Worm (Caenorhabditis elegans) whole organism, L1 larva: Measurements from ENCODE around the gene B0416.4.
A peak's percentile ranks its signal among the peaks of the same experiment; 100 is the strongest.

Experiments used
- C04F5.9 ChIP-seq: sonication (generic microtip); optimal IDR thresholded peaks from 2 replicates; lab custom pipeline; 2016; ENCODE audit warnings: missing genetic modification characterization, missing compliant biosample characterization
- F16B12.6 ChIP-seq: fragments of 150-350 bp; optimal IDR thresholded peaks from 2 replicates; lab custom pipeline; 2014; ENCODE audit warnings: missing biosample characterization, missing genetic modification characterization
- Y116A8C.19 ChIP-seq: sonication (generic microtip); optimal IDR thresholded peaks from 2 replicates; lab custom pipeline; 2016; ENCODE audit warnings: missing compliant biosample characterization, missing genetic modification characterization, borderline replicate concordance
- aha-1 ChIP-seq: fragments of 150-350 bp; optimal IDR thresholded peaks from 2 replicates; lab custom pipeline; 2014; ENCODE audit warnings: missing biosample characterization, missing genetic modification characterization
- alr-1 ChIP-seq: fragments of 200-800 bp; sonication (Bioruptor generic); optimal IDR thresholded peaks from 2 replicates; lab custom pipeline; 2018; ENCODE audit warnings: borderline replicate concordance, mild to moderate bottlenecking, missing genetic modification characterization, missing compliant biosample characterization
- ama-1 ChIP-seq: fragments of 150-350 bp; optimal IDR thresholded peaks from 2 replicates; lab custom pipeline; 2014
- blmp-1 ChIP-seq: fragments of 150-350 bp; optimal IDR thresholded peaks from 2 replicates; lab custom pipeline; 2014; ENCODE audit warnings: missing biosample characterization, missing genetic modification characterization
- ceh-63 ChIP-seq: fragments of 200-800 bp; sonication (Bioruptor generic); optimal IDR thresholded peaks from 2 replicates; lab custom pipeline; 2018; ENCODE audit warnings: mild to moderate bottlenecking, missing genetic modification characterization, missing compliant biosample characterization
- ceh-8 ChIP-seq: fragments of 200-800 bp; sonication (Bioruptor generic); optimal IDR thresholded peaks from 2 replicates; lab custom pipeline; 2018; ENCODE audit warnings: mild to moderate bottlenecking, missing genetic modification characterization, moderate library complexity, missing compliant biosample characterization
- ceh-82 ChIP-seq, 3 experiments: fragments of 150-350 bp in 1 of 3; sonication (generic microtip) in 2 of 3; optimal IDR thresholded peaks; 2 replicates each; lab custom pipeline; 2014 to 2017; ENCODE audit warnings: missing biosample characterization in 3 of 3, missing genetic modification characterization in 3 of 3
- dpl-1 ChIP-seq, 3 experiments: fragments of 150-350 bp in 2 of 3; sonication (generic microtip) in 1 of 3; optimal IDR thresholded peaks; 2 replicates each; lab custom pipeline; 2014 to 2017; ENCODE audit warnings: missing biosample characterization in 3 of 3, missing genetic modification characterization in 3 of 3, missing genetic modification reagents in 3 of 3
- efl-1 ChIP-seq, 4 experiments: fragments of 150-350 bp; optimal IDR thresholded peaks in 3 of 4; peaks in 1 of 4; 1 replicate in 1 of 4; 2 replicates in 3 of 4; lab custom pipeline; 2014; ENCODE audit warnings: missing biosample characterization in 2 of 4, missing genetic modification characterization in 2 of 4, missing genetic modification reagents in 2 of 4
- efl-3 ChIP-seq: fragments of 200-800 bp; sonication (Bioruptor generic); optimal IDR thresholded peaks from 2 replicates; lab custom pipeline; 2018; ENCODE audit warnings: mild to moderate bottlenecking, missing genetic modification characterization, missing compliant biosample characterization
- egl-27 ChIP-seq, 2 experiments: fragments of 150-350 bp in 1 of 2; sonication (generic microtip); optimal IDR thresholded peaks; 3 replicates each; lab custom pipeline; 2017 to 2018; ENCODE audit warnings: missing biosample characterization in 2 of 2, missing genetic modification characterization in 2 of 2, missing genetic modification reagents in 2 of 2
- elt-2 ChIP-seq: sonication (generic microtip); optimal IDR thresholded peaks from 2 replicates; lab custom pipeline; 2016; ENCODE audit warnings: missing genetic modification characterization, mild to moderate bottlenecking, inconsistent platforms, missing compliant biosample characterization, missing genetic modification reagents
- elt-3 ChIP-seq, 6 experiments: fragments of 150-350 bp in 1 of 6; sonication (generic microtip); optimal IDR thresholded peaks; 2 replicates each; lab custom pipeline; 2017 to 2018; ENCODE audit warnings: missing biosample characterization in 6 of 6, missing genetic modification characterization in 6 of 6, inconsistent platforms in 1 of 6
- ets-5 ChIP-seq: fragments of 200-800 bp; sonication (Bioruptor generic); IDR thresholded peaks from 2 replicates; pipeline ENCODE4 v1.3.6; 2022; ENCODE audit warnings: missing genetic modification characterization, missing compliant biosample characterization
- fos-1 ChIP-seq: fragments of 150-350 bp; optimal IDR thresholded peaks from 2 replicates; lab custom pipeline; 2014; ENCODE audit warnings: missing biosample characterization, missing genetic modification characterization
- hlh-17 ChIP-seq: fragments of 200-800 bp; sonication (Bioruptor generic); optimal IDR thresholded peaks from 2 replicates; lab custom pipeline; 2018; ENCODE audit warnings: missing genetic modification characterization, mild to moderate bottlenecking, missing compliant biosample characterization, moderate library complexity, borderline replicate concordance
- hlh-4 ChIP-seq: sonication (generic microtip); optimal IDR thresholded peaks from 2 replicates; lab custom pipeline; 2016; ENCODE audit warnings: mild to moderate bottlenecking, missing genetic modification characterization, missing compliant biosample characterization
- irx-1 ChIP-seq: sonication (generic microtip); optimal IDR thresholded peaks from 2 replicates; lab custom pipeline; 2016; ENCODE audit warnings: missing genetic modification characterization, missing compliant biosample characterization
- jun-1 ChIP-seq: fragments of 150-350 bp; optimal IDR thresholded peaks from 2 replicates; lab custom pipeline; 2014; ENCODE audit warnings: missing biosample characterization, missing genetic modification reagents, missing genetic modification characterization
- lin-13 ChIP-seq: fragments of 150-350 bp; optimal IDR thresholded peaks from 2 replicates; lab custom pipeline; 2014; ENCODE audit warnings: missing biosample characterization, missing genetic modification reagents, missing genetic modification characterization
- lin-14 ChIP-seq: fragments of 200-800 bp; sonication (Bioruptor generic); optimal IDR thresholded peaks from 2 replicates; lab custom pipeline; 2018; ENCODE audit warnings: mild to moderate bottlenecking, missing genetic modification characterization, moderate library complexity, missing compliant biosample characterization
- lin-35 ChIP-seq, 2 experiments: fragments of 150-350 bp; optimal IDR thresholded peaks; 2 replicates each; lab custom pipeline; 2014; ENCODE audit warnings: missing biosample characterization in 2 of 2, missing genetic modification characterization in 2 of 2, missing genetic modification reagents in 2 of 2
- lsy-2 ChIP-seq, 2 experiments: fragments of 150-350 bp; optimal IDR thresholded peaks; 2 replicates each; lab custom pipeline; 2014; ENCODE audit warnings: missing biosample characterization in 2 of 2, missing genetic modification characterization in 2 of 2
- mab-9 ChIP-seq: fragments of 200-800 bp; sonication (Bioruptor generic); IDR thresholded peaks from 2 replicates; pipeline ENCODE4 v1.3.6; 2022; ENCODE audit warnings: missing genetic modification reagents, missing genetic modification characterization, missing compliant biosample characterization
- mef-2 ChIP-seq: fragments of 150-350 bp; optimal IDR thresholded peaks from 2 replicates; lab custom pipeline; 2014; ENCODE audit warnings: missing biosample characterization, missing genetic modification characterization
- mep-1 ChIP-seq: fragments of 150-350 bp; optimal IDR thresholded peaks from 2 replicates; lab custom pipeline; 2014; ENCODE audit warnings: missing biosample characterization, missing genetic modification characterization
- nhr-11 ChIP-seq: fragments of 150-350 bp; optimal IDR thresholded peaks from 2 replicates; lab custom pipeline; 2014; ENCODE audit warnings: missing biosample characterization, missing genetic modification characterization
- nhr-19 ChIP-seq: fragments of 200-800 bp; sonication (Bioruptor generic); conservative IDR thresholded peaks from 2 replicates; pipeline ENCODE4 v1.3.6; 2022; ENCODE audit warnings: missing genetic modification characterization, missing compliant biosample characterization
- nhr-20 ChIP-seq: sonication (generic microtip); optimal IDR thresholded peaks from 2 replicates; lab custom pipeline; 2016; ENCODE audit warnings: mild to moderate bottlenecking, missing genetic modification characterization, missing compliant biosample characterization
- nhr-237 ChIP-seq: fragments of 150-350 bp; optimal IDR thresholded peaks from 2 replicates; lab custom pipeline; 2014; ENCODE audit warnings: missing biosample characterization, missing genetic modification characterization
- nhr-47 ChIP-seq: sonication (generic microtip); optimal IDR thresholded peaks from 2 replicates; lab custom pipeline; 2016; ENCODE audit warnings: mild to moderate bottlenecking, missing genetic modification characterization, moderate library complexity, missing compliant biosample characterization
- nhr-76 ChIP-seq: sonication (generic microtip); optimal IDR thresholded peaks from 2 replicates; lab custom pipeline; 2017; ENCODE audit warnings: missing biosample characterization, missing genetic modification characterization
- nhr-90 ChIP-seq: sonication (generic microtip); optimal IDR thresholded peaks from 2 replicates; lab custom pipeline; 2016; ENCODE audit warnings: mild to moderate bottlenecking, missing genetic modification characterization, missing compliant biosample characterization; ENCODE audit not compliant: poor library complexity
- rnt-1 ChIP-seq: sonication (generic microtip); optimal IDR thresholded peaks from 2 replicates; lab custom pipeline; 2016; ENCODE audit warnings: mild to moderate bottlenecking, missing genetic modification characterization, moderate library complexity, missing compliant biosample characterization
- snpc-4 ChIP-seq: fragments of 150-350 bp; optimal IDR thresholded peaks from 2 replicates; lab custom pipeline; 2014; ENCODE audit warnings: missing biosample characterization, missing genetic modification characterization
- tbx-2 ChIP-seq: sonication (generic microtip); optimal IDR thresholded peaks from 2 replicates; lab custom pipeline; 2016; ENCODE audit warnings: missing genetic modification characterization, missing compliant biosample characterization
- tlp-1 ChIP-seq: fragments of 150-350 bp; optimal IDR thresholded peaks from 2 replicates; lab custom pipeline; 2014; ENCODE audit warnings: missing biosample characterization, missing genetic modification characterization
- unc-130 ChIP-seq: fragments of 150-350 bp; optimal IDR thresholded peaks from 2 replicates; lab custom pipeline; 2017; ENCODE audit warnings: missing biosample characterization, missing genetic modification characterization, inconsistent platforms
- unc-30 ChIP-seq: sonication (generic microtip); optimal IDR thresholded peaks from 2 replicates; lab custom pipeline; 2017; ENCODE audit warnings: missing biosample characterization, missing genetic modification characterization
- unc-62 ChIP-seq: fragments of 150-350 bp; optimal IDR thresholded peaks from 2 replicates; lab custom pipeline; 2014; ENCODE audit warnings: missing biosample characterization, missing genetic modification reagents, missing genetic modification characterization
- unc-86 ChIP-seq: sonication (generic microtip); optimal IDR thresholded peaks from 2 replicates; lab custom pipeline; 2016; ENCODE audit warnings: missing genetic modification characterization, missing compliant biosample characterization
- unc-98 ChIP-seq: fragments of 200-800 bp; sonication (Bioruptor generic); IDR thresholded peaks from 2 replicates; pipeline ENCODE4 v1.3.6; 2022; ENCODE audit warnings: missing genetic modification characterization, missing compliant biosample characterization
- vab-15 ChIP-seq: sonication (generic microtip); optimal IDR thresholded peaks from 2 replicates; lab custom pipeline; 2017; ENCODE audit warnings: missing genotype, mild to moderate bottlenecking, missing genetic modification characterization, missing compliant biosample characterization
- xbp-1 ChIP-seq: sonication (generic microtip); optimal IDR thresholded peaks from 2 replicates; lab custom pipeline; 2016; ENCODE audit warnings: missing genetic modification characterization, missing compliant biosample characterization
- ztf-4 ChIP-seq: fragments of 150-350 bp; optimal IDR thresholded peaks from 2 replicates; lab custom pipeline; 2014; ENCODE audit warnings: missing biosample characterization, missing genetic modification characterization

The B0416.4 gene

DNA sequence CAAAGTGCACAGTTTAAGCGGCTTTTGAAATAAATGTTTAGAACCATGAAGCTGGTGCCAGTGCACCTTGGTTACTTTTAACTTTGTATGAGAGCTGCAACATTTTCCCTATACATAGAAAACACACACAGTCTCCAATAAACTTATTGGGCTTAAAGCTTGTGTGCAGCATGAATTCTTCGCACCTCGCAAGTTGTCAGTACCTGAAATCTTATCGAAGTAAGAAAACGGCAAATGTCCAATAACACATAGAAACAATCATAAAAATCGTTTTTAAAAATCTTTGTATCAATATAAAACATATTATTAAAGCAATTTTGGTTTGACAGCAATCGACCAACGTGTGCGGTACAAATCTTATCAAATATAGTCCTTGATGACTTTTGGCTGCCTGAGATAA is 10.4 kb upstream of the B0416.4 start:
- TF ChIP-seq unc-98 (no peak), mab-9 (GFP tag; lab: Robert Waterston, UW) (no peak), vab-15 (tag; lab: Kevin White, UChicago) (no peak), unc-62 (GFP tag; lab: Kevin White, UChicago) (no peak), snpc-4 (tag; lab: Kevin White, UChicago) (no peak), unc-130 (tag; lab: Kevin White, UChicago) (no peak), mep-1 (tag; lab: Kevin White, UChicago) (no peak), elt-2 (no peak), nhr-237 (tag; lab: Kevin White, UChicago) (no peak), nhr-76 (no peak), hlh-4 (no peak)

- TF ChIP-seq lin-14 (GFP tag; lab: Kevin White, UChicago) (no peak), unc-30 (tag; lab: Kevin White, UChicago) (no peak), jun-1 (tag; lab: Kevin White, UChicago) (no peak), ztf-4 (tag; lab: Kevin White, UChicago) (no peak), ets-5 (GFP tag; lab: Robert Waterston, UW) (no peak), alr-1 (no peak), ceh-82 (tag; optimal IDR thresholded peaks at IDR 0.05; lab: Kevin White, UChicago) (no peak), unc-62 (GFP tag; lab: Kevin White, UChicago) (no peak), egl-27 (tag; optimal IDR thresholded peaks at IDR 0.05; lab: Kevin White, UChicago) (no peak), Y116A8C.19 (no peak), nhr-237 (tag; lab: Kevin White, UChicago) (no peak), dpl-1 (GFP tag; optimal IDR thresholded peaks at IDR 0.05; lab: Kevin White, UChicago) (no peak), nhr-20 (tag; lab: Kevin White, UChicago) (no peak), tlp-1 (tag; lab: Kevin White, UChicago) (no peak), hlh-17 (GFP tag; lab: Kevin White, UChicago) (no peak), nhr-19 (GFP tag; lab: Robert Waterston, UW) (no peak), lsy-2 (tag; optimal IDR thresholded peaks at IDR 0.05; lab: Kevin White, UChicago) (no peak), ceh-8 (GFP tag; lab: Kevin White, UChicago) (no peak), lin-13 (GFP tag; lab: Kevin White, UChicago) (no peak), vab-15 (tag; lab: Kevin White, UChicago) (no peak)
Measured at ce11 chrX:9270753-9271152, 8.0 kb upstream of the B0416.4 start, which contains the start of gene B0416.5. B0416.5 (minus strand) TSS chrX:9270853.

DNA sequence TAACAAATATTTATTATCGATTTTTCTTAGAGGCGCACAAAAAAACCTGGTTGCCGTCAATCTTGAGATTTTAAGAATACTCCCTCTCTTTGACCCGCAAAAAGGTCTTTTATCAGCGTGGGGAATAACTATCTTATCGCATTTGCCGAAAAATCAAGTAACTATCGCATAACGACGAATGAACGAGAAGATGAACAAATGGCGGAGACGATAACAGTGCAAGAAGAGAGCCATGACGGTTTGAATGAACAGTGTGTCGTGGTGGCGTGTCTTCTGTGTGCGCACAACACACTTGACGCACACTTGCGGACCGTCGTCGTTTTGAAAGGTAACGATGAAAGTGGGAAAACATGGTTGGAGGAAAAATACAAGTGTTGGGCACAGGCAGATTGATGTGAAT is 6.9 kb upstream of the B0416.4 start:
- TF ChIP-seq nhr-90 (tag; lab: Kevin White, UChicago) (peak; percentile 34), efl-1 (optimal IDR thresholded peaks at IDR 0.05; lab: Kevin White, UChicago) (no peak), efl-1 (GFP tag; optimal IDR thresholded peaks at IDR 0.05 in 1 of 2; lab: Kevin White, UChicago) (no peak), irx-1 (tag; lab: Kevin White, UChicago) (no peak), ztf-4 (tag; lab: Kevin White, UChicago) (no peak), mep-1 (tag; lab: Kevin White, UChicago) (peak; percentile 29), alr-1 (no peak), unc-86 (no peak), blmp-1 (tag; lab: Kevin White, UChicago) (peak; percentile 29), rnt-1 (tag; lab: Kevin White, UChicago) (peak; percentile 14), hlh-17 (GFP tag; lab: Kevin White, UChicago) (no peak), aha-1 (tag; lab: Kevin White, UChicago) (no peak), ceh-63 (GFP tag; lab: Kevin White, UChicago) (no peak), nhr-47 (tag; lab: Kevin White, UChicago) (no peak), efl-3 (no peak), elt-3 (tag; optimal IDR thresholded peaks at IDR 0.05; lab: Kevin White, UChicago) (peak in 3 of 6 experiments; percentile 4 to 42 (median 14)), ama-1 (no peak), C04F5.9 (no peak), ceh-8 (GFP tag; lab: Kevin White, UChicago) (no peak), unc-30 (tag; lab: Kevin White, UChicago) (no peak), F16B12.6 (peak; percentile 81), lin-35 (GFP tag; optimal IDR thresholded peaks at IDR 0.05; lab: Kevin White, UChicago) (peak in 1 of 2 experiments; percentile 58), nhr-76 (no peak), ets-5 (GFP tag; lab: Robert Waterston, UW) (no peak), lin-14 (GFP tag; lab: Kevin White, UChicago) (no peak), xbp-1 (peak; percentile 1), fos-1 (tag; lab: Kevin White, UChicago) (no peak), tbx-2 (tag; lab: Kevin White, UChicago) (no peak), nhr-11 (tag; lab: Kevin White, UChicago) (no peak), mef-2 (tag; lab: Kevin White, UChicago) (no peak), elt-2 (peak; percentile 75)
